Fruit fly (Drosophila melanogaster): Measurements from ENCODE around the gene Spp.

Spp gene

dm6 chr2L:542338-542967, 2.0 kb downstream of the Spp start, which contains the start of gene lwr (continued):
- peak; percentile 50 for TF ChIP-seq Lhr (GFP tag; optimal IDR thresholded peaks at IDR 0.05)
- no peak for TF ChIP-seq esg (GFP tag; conservative IDR thresholded peaks at IDR 0.05)
- TF ChIP-seq CG34376 (GFP tag; optimal IDR thresholded peaks at IDR 0.05), result no peak
- TF ChIP-seq CG6854 (GFP tag; optimal IDR thresholded peaks at IDR 0.05), result no peak

dm6 chr2L:540572-541210, 3.8 kb downstream of the Spp start:
- TF ChIP-seq trh (GFP tag; optimal IDR thresholded peaks at IDR 0.05), result no peak
- TF ChIP-seq CG14860 (GFP tag; IDR thresholded peaks at IDR 0.05; ENCODE audit: partially characterized antibody), result peak; percentile 62; the same call in 2 of the 3 replicates
- TF ChIP-seq Dll (GFP tag; IDR thresholded peaks at IDR 0.05; ENCODE audit: partially characterized antibody), result peak; percentile 77; the same call in 3 of the 4 replicates
- no peak for TF ChIP-seq CG4360 (GFP tag; IDR thresholded peaks at IDR 0.05)
- TF ChIP-seq Mad (GFP tag; optimal IDR thresholded peaks at IDR 0.05), result no peak
- no peak; the same call in 2 of the 3 replicates for TF ChIP-seq CG34422 (GFP tag; IDR thresholded peaks at IDR 0.05)
- TF ChIP-seq CG13775 (GFP tag; optimal IDR thresholded peaks at IDR 0.05), result no peak
- no peak for TF ChIP-seq tgo (GFP tag; IDR thresholded peaks at IDR 0.05)
- no peak for TF ChIP-seq CG9215 (GFP tag; IDR thresholded peaks at IDR 0.05)
- no peak for TF ChIP-seq CG9817 (tag; optimal IDR thresholded peaks at IDR 0.05)
- no peak for TF ChIP-seq pum (GFP tag; optimal IDR thresholded peaks at IDR 0.05)
- TF ChIP-seq sima (GFP tag; optimal IDR thresholded peaks at IDR 0.05), result no peak
- peak; percentile 71 for TF ChIP-seq CG6791 (GFP tag; IDR thresholded peaks at IDR 0.05; ENCODE audit: partially characterized antibody)
- peak; percentile 82 for TF ChIP-seq Ets97D (GFP tag; optimal IDR thresholded peaks at IDR 0.05)
- peak; percentile 65 for TF ChIP-seq gsb-n (tag; optimal IDR thresholded peaks at IDR 0.05)
- TF ChIP-seq CG9876 (GFP tag; optimal IDR thresholded peaks at IDR 0.05), result no peak
- no peak for TF ChIP-seq CG12942 (GFP tag; optimal IDR thresholded peaks at IDR 0.05)
- TF ChIP-seq CG12744 (GFP tag; optimal IDR thresholded peaks at IDR 0.05), result no peak
- TF ChIP-seq Deaf1 (tag; optimal IDR thresholded peaks at IDR 0.05), result peak; percentile 26
- TF ChIP-seq CG9609 (GFP tag; optimal IDR thresholded peaks at IDR 0.05), result no peak
- TF ChIP-seq CG10147 (GFP tag; optimal IDR thresholded peaks at IDR 0.05), result peak; percentile 16
- peak; percentile 89 for TF ChIP-seq CG3847 (GFP tag; IDR thresholded peaks at IDR 0.05)
- no peak for TF ChIP-seq fd102C (GFP tag; optimal IDR thresholded peaks at IDR 0.05)
- TF ChIP-seq Spps (tag; optimal IDR thresholded peaks at IDR 0.05), result peak; percentile 33
- TF ChIP-seq CG17186 (GFP tag; optimal IDR thresholded peaks at IDR 0.05), result no peak
- peak; percentile 79 for TF ChIP-seq CG34224 (GFP tag; IDR thresholded peaks at IDR 0.05; ENCODE audit: partially characterized antibody)
- TF ChIP-seq chinmo (GFP tag; IDR thresholded peaks at IDR 0.05; ENCODE audit: partially characterized antibody), result 0 out of 4 replicates have a peak, but pooled peaks have one; percentile 68
- peak in 1 of 2 experiments; percentile 54 for TF ChIP-seq Eip74EF (GFP tag; optimal IDR thresholded peaks at IDR 0.05)
- TF ChIP-seq CG7372 (GFP tag; IDR thresholded peaks at IDR 0.05), result no peak
- TF ChIP-seq Gsc (GFP tag; IDR thresholded peaks at IDR 0.05), result no peak
- no peak for TF ChIP-seq Lim3 (GFP tag; IDR thresholded peaks at IDR 0.05)
- no peak for TF ChIP-seq CG6689 (GFP tag; IDR thresholded peaks at IDR 0.05)
- no peak for TF ChIP-seq sqz (GFP tag; optimal IDR thresholded peaks at IDR 0.05)
- TF ChIP-seq CG17802 (tag; optimal IDR thresholded peaks at IDR 0.05), result no peak
- TF ChIP-seq zfh2 (GFP tag; optimal IDR thresholded peaks at IDR 0.05), result no peak
- no peak for TF ChIP-seq CHES-1-like (GFP tag; optimal IDR thresholded peaks at IDR 0.05)
- TF ChIP-seq cwo (GFP tag; optimal IDR thresholded peaks at IDR 0.05), result no peak
- TF ChIP-seq zf30C (GFP tag; optimal IDR thresholded peaks at IDR 0.05), result peak; percentile 56
- no peak for TF ChIP-seq CG16815 (GFP tag; optimal IDR thresholded peaks at IDR 0.05)
- TF ChIP-seq CG8944 (GFP tag; optimal IDR thresholded peaks at IDR 0.05), result no peak
- no peak for TF ChIP-seq crc (GFP tag; optimal IDR thresholded peaks at IDR 0.05)
- no peak for TF ChIP-seq Hr3 (GFP tag; optimal IDR thresholded peaks at IDR 0.05)
- TF ChIP-seq jumu (GFP tag; optimal IDR thresholded peaks at IDR 0.05), result peak; percentile 3
- TF ChIP-seq Hr39 (optimal IDR thresholded peaks at IDR 0.05), result no peak

Data from whole organism, embryonic.